Fruit fly (Drosophila melanogaster) whole organism, embryonic: Measurements from ENCODE around the gene CG6569.

Source experiments
- Asciz ChIP-seq: fragments of 200-800 bp; sonication (Bioruptor generic); optimal IDR thresholded peaks from 2 replicates; lab custom pipeline; 2017; ENCODE audit warnings: missing biosample characterization, mild to moderate bottlenecking, missing genetic modification characterization, missing genetic modification reagents
- CG10267 ChIP-seq: fragments of 200-800 bp; sonication (Bioruptor generic); optimal IDR thresholded peaks from 2 replicates; lab custom pipeline; 2018; ENCODE audit warnings: missing biosample characterization, mild to moderate bottlenecking, missing genetic modification characterization, moderate library complexity
- CG10274 ChIP-seq: fragments of 200-800 bp; sonication (Bioruptor generic); optimal IDR thresholded peaks from 3 replicates; lab custom pipeline; 2017; ENCODE audit warnings: missing biosample characterization, mild to moderate bottlenecking, missing genetic modification characterization
- CG11695 ChIP-seq: fragments of 200-800 bp; sonication (Bioruptor generic); IDR thresholded peaks from 3 replicates; pipeline ENCODE4 v1.3.6; 2022; ENCODE audit warnings: missing biosample characterization, missing genetic modification characterization
- CG14710 ChIP-seq: fragments of 200-800 bp; sonication (Bioruptor generic); optimal IDR thresholded peaks from 3 replicates; lab custom pipeline; 2019; ENCODE audit warnings: missing biosample characterization, mild to moderate bottlenecking, missing genetic modification characterization, moderate library complexity
- CG15011 ChIP-seq: fragments of 200-800 bp; sonication (Bioruptor generic); optimal IDR thresholded peaks from 3 replicates; lab custom pipeline; 2018; ENCODE audit warnings: missing biosample characterization, mild to moderate bottlenecking, missing genetic modification characterization
- CG1529 ChIP-seq: fragments of 200-800 bp; sonication (Bioruptor generic); optimal IDR thresholded peaks from 3 replicates; lab custom pipeline; 2018; ENCODE audit warnings: missing biosample characterization, missing genetic modification characterization
- CG15601 ChIP-seq: fragments of 200-800 bp; sonication (Bioruptor generic); optimal IDR thresholded peaks from 3 replicates; lab custom pipeline; 2019; ENCODE audit warnings: missing biosample characterization, mild to moderate bottlenecking, missing genetic modification characterization, moderate library complexity
- CG15696 ChIP-seq: fragments of 200-800 bp; sonication (Bioruptor generic); optimal IDR thresholded peaks from 2 replicates; lab custom pipeline; 2019; ENCODE audit warnings: missing biosample characterization, mild to moderate bottlenecking, missing genetic modification characterization, moderate library complexity
- CG1603 ChIP-seq: fragments of 200-800 bp; sonication (Bioruptor generic); optimal IDR thresholded peaks from 2 replicates; lab custom pipeline; 2019; ENCODE audit warnings: missing biosample characterization, mild to moderate bottlenecking, missing genetic modification characterization, moderate library complexity
- CG1647 ChIP-seq: fragments of 200-800 bp; sonication (Bioruptor generic); optimal IDR thresholded peaks from 3 replicates; lab custom pipeline; 2016; ENCODE audit warnings: missing biosample characterization, missing genetic modification characterization
- CG17829 ChIP-seq: fragments of 200-800 bp; optimal IDR thresholded peaks from 2 replicates; lab custom pipeline; 2019; ENCODE audit warnings: missing biosample characterization, mild to moderate bottlenecking, missing genetic modification characterization, moderate library complexity
- CG18011 ChIP-seq: fragments of 200-800 bp; sonication (Bioruptor generic); optimal IDR thresholded peaks from 2 replicates; lab custom pipeline; 2017; ENCODE audit warnings: missing biosample characterization, missing genetic modification characterization, mild to moderate bottlenecking, moderate library complexity, missing genotype
- CG2678 ChIP-seq: fragments of 200-800 bp; sonication (Bioruptor generic); optimal IDR thresholded peaks from 3 replicates; lab custom pipeline; 2019; ENCODE audit warnings: missing biosample characterization, mild to moderate bottlenecking, missing genetic modification characterization, moderate library complexity
- CG30020 ChIP-seq: fragments of 200-800 bp; optimal IDR thresholded peaks from 2 replicates; lab custom pipeline; 2019; ENCODE audit warnings: missing biosample characterization, mild to moderate bottlenecking, missing genetic modification characterization, moderate library complexity
- CG30431 ChIP-seq: fragments of 200-800 bp; sonication (Bioruptor generic); optimal IDR thresholded peaks from 2 replicates; lab custom pipeline; 2017; ENCODE audit warnings: missing biosample characterization, missing genetic modification characterization
- CG31441 ChIP-seq: fragments of 200-800 bp; sonication (Bioruptor generic); IDR thresholded peaks from 2 replicates; pipeline ENCODE4 v1.3.6; 2022; ENCODE audit warnings: missing biosample characterization, missing genetic modification characterization
- CG3847 ChIP-seq: fragments of 200-800 bp; sonication (Bioruptor generic); IDR thresholded peaks from 2 replicates; pipeline ENCODE4 v1.3.6; 2022; ENCODE audit warnings: missing biosample characterization, missing genetic modification characterization
- CG6813 ChIP-seq: fragments of 200-800 bp; sonication (Bioruptor generic); optimal IDR thresholded peaks from 2 replicates; lab custom pipeline; 2017; ENCODE audit warnings: missing biosample characterization, missing genetic modification characterization, mild to moderate bottlenecking, moderate library complexity, missing genetic modification reagents
- CG9876 ChIP-seq: fragments of 200-800 bp; sonication (Bioruptor generic); optimal IDR thresholded peaks from 2 replicates; lab custom pipeline; 2016; ENCODE audit warnings: missing biosample characterization, missing genetic modification characterization
- Dip3 ChIP-seq: fragments of 200-800 bp; sonication (Bioruptor generic); optimal IDR thresholded peaks from 3 replicates; lab custom pipeline; 2016; ENCODE audit warnings: missing biosample characterization, missing genetic modification characterization
- E2f1 ChIP-seq: fragments of 200-800 bp; sonication (Bioruptor generic); IDR thresholded peaks from 2 replicates; pipeline ENCODE4 v1.3.6; 2022; ENCODE audit warnings: missing biosample characterization, missing genetic modification characterization
- Gsc ChIP-seq: fragments of 200-800 bp; sonication (Bioruptor generic); IDR thresholded peaks from 2 replicates; pipeline ENCODE4 v1.3.6; 2022; ENCODE audit warnings: missing biosample characterization, missing genetic modification characterization
- Med ChIP-seq: fragments of 200-800 bp; sonication (Bioruptor generic); peaks from one replicate; lab custom pipeline; 2016; ENCODE audit warnings: missing biosample characterization, missing genetic modification characterization, mild to moderate bottlenecking, inconsistent platforms, moderate library complexity
- NK7.1 ChIP-seq: fragments of 200-800 bp; sonication (Bioruptor generic); optimal IDR thresholded peaks from 3 replicates; lab custom pipeline; 2016; ENCODE audit warnings: missing biosample characterization, missing genetic modification characterization
- Neu2 ChIP-seq: fragments of 200-800 bp; sonication (Bioruptor generic); optimal IDR thresholded peaks from 3 replicates; lab custom pipeline; 2016; ENCODE audit warnings: missing biosample characterization, missing genetic modification characterization, borderline replicate concordance
- Oli ChIP-seq: fragments of 200-800 bp; sonication (Bioruptor generic); optimal IDR thresholded peaks from 2 replicates; lab custom pipeline; 2018; ENCODE audit warnings: missing biosample characterization, mild to moderate bottlenecking, missing genetic modification characterization, moderate library complexity
- Sin3A ChIP-seq: fragments of >200 bp; optimal IDR thresholded peaks from 2 replicates; lab custom pipeline; 2018
- Sox102F ChIP-seq: fragments of 200-800 bp; sonication (Bioruptor generic); optimal IDR thresholded peaks from 2 replicates; lab custom pipeline; 2018; ENCODE audit warnings: missing biosample characterization, mild to moderate bottlenecking, missing genetic modification characterization, moderate library complexity
- Trl ChIP-seq, 3 experiments: fragments of >200 bp in 2 of 3; fragments of 200-800 bp in 1 of 3; sonication (Bioruptor generic) in 1 of 3; optimal IDR thresholded peaks; 2 replicates in 1 of 3; 3 replicates in 2 of 3; lab custom pipeline; 2016 to 2017; ENCODE audit warnings: missing biosample characterization in 1 of 3, missing genetic modification characterization in 1 of 3
- bbx ChIP-seq: fragments of 200-800 bp; sonication (Bioruptor generic); IDR thresholded peaks from 2 replicates; pipeline ENCODE4 v1.3.6; 2022; ENCODE audit warnings: missing biosample characterization, missing genetic modification characterization; ENCODE audit not compliant: partially characterized antibody
- btn ChIP-seq: fragments of 200-800 bp; sonication (Bioruptor generic); optimal IDR thresholded peaks from 2 replicates; lab custom pipeline; 2016; ENCODE audit warnings: missing biosample characterization, missing genetic modification characterization
- chm ChIP-seq: fragments of 200-800 bp; sonication (Bioruptor generic); IDR thresholded peaks from 2 replicates; pipeline ENCODE4 v1.3.6; 2022; ENCODE audit warnings: missing biosample characterization, missing genetic modification characterization
- crc ChIP-seq: fragments of 200-800 bp; sonication (Bioruptor generic); optimal IDR thresholded peaks from 2 replicates; lab custom pipeline; 2016; ENCODE audit warnings: missing biosample characterization, missing genetic modification characterization
- crp ChIP-seq, 2 experiments: fragments of 200-800 bp; sonication (Bioruptor generic); optimal IDR thresholded peaks; 2 replicates in 1 of 2; 3 replicates in 1 of 2; lab custom pipeline; 2017; ENCODE audit warnings: missing biosample characterization in 2 of 2, missing genetic modification characterization in 2 of 2, mild to moderate bottlenecking in 1 of 2, moderate library complexity in 1 of 2
- gem ChIP-seq: fragments of 200-800 bp; sonication (Bioruptor generic); optimal IDR thresholded peaks from 2 replicates; lab custom pipeline; 2019; ENCODE audit warnings: missing biosample characterization, mild to moderate bottlenecking, missing genetic modification characterization, moderate library complexity
- gsb ChIP-seq: fragments of 200-800 bp; sonication (Bioruptor generic); IDR thresholded peaks from 2 replicates; pipeline ENCODE4 v1.3.6; 2022; ENCODE audit warnings: missing biosample characterization, missing genetic modification characterization
- ind ChIP-seq: fragments of 200-800 bp; sonication (Bioruptor generic); optimal IDR thresholded peaks from 3 replicates; lab custom pipeline; 2016; ENCODE audit warnings: missing biosample characterization, missing genetic modification characterization
- jumu ChIP-seq: fragments of 200-800 bp; sonication (Bioruptor generic); optimal IDR thresholded peaks from 3 replicates; lab custom pipeline; 2016; ENCODE audit warnings: missing biosample characterization, missing genetic modification characterization
- knrl ChIP-seq: fragments of 200-800 bp; sonication (Bioruptor generic); IDR thresholded peaks from 3 replicates; pipeline ENCODE4 v1.3.6; 2022; ENCODE audit warnings: missing biosample characterization, missing genetic modification characterization; ENCODE audit not compliant: partially characterized antibody
- mirr ChIP-seq: fragments of 200-800 bp; sonication (Bioruptor generic); optimal IDR thresholded peaks from 3 replicates; lab custom pipeline; 2018; ENCODE audit warnings: missing biosample characterization, mild to moderate bottlenecking, missing genetic modification characterization
- pros ChIP-seq: fragments of 200-800 bp; sonication (Bioruptor generic); optimal IDR thresholded peaks from 3 replicates; lab custom pipeline; 2019; ENCODE audit warnings: missing biosample characterization, mild to moderate bottlenecking, missing genetic modification characterization, moderate library complexity
- ssp ChIP-seq: fragments of 200-800 bp; sonication (Bioruptor generic); IDR thresholded peaks from 2 replicates; pipeline ENCODE4 v1.3.6; 2022; ENCODE audit warnings: missing biosample characterization, missing genetic modification characterization
- sug ChIP-seq: fragments of 200-800 bp; optimal IDR thresholded peaks from 2 replicates; lab custom pipeline; 2019; ENCODE audit warnings: missing biosample characterization, mild to moderate bottlenecking, missing genetic modification characterization, moderate library complexity
- toy ChIP-seq: fragments of 200-800 bp; sonication (Bioruptor generic); IDR thresholded peaks from 2 replicates; pipeline ENCODE4 v1.3.6; 2022; ENCODE audit warnings: missing biosample characterization, missing genetic modification characterization
- ttk ChIP-seq: fragments of 200-800 bp; sonication (Bioruptor generic); IDR thresholded peaks from 2 replicates; pipeline ENCODE4 v2.1.2; 2022; ENCODE audit warnings: missing biosample characterization, missing genetic modification characterization
- vvl ChIP-seq: fragments of 200-800 bp; sonication (Bioruptor generic); IDR thresholded peaks from 2 replicates; pipeline ENCODE4 v1.3.6; 2022; ENCODE audit warnings: missing biosample characterization, missing genetic modification characterization

Gene CG6569

DNA sequence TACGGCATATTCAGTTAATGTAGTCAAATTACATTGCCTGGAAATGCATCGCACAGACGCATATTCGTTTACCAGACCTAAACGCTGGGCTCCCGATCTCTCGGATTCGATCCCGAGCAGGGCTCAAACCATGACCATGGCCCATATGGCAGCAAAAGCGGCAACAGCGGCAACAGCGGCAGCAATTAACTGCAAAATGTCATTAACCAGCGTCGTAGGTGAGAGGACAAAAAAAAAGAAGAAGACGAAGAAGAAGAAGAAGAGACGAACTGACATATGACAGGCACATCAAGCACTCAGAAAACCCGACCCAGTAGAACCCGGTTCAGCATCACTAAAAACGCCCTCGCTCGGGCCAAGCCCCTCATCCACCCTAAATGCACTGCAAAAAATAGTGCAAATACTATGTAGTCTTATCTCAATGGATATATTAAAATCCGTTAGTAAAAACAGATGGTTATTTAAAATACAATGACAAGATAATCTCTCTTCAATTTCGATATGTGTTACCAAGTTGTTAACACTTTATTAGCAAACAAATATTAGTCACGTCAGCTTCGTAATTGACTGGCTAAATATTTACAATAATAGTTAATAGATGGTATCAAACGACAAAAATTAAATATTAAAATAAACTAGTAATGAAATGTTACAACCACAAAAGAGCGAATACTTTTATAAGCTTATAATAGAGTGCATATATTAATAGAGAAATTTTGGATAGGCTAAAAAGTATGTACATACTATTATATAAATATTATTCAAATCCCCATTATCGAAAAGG, 41.8 kb downstream of the CG6569 start (continued):
- TF ChIP-seq CG10267 (tag; lab: Kevin White, UChicago) (peak; percentile 20), CG2678 (no peak), Med (GFP tag; lab: Kevin White, UChicago) (peak; percentile 24), gem (tag; lab: Kevin White, UChicago) (peak; percentile 2), gsb (GFP tag; lab: Robert Waterston, UW) (0 out of 2 replicates have a peak, but pooled peaks have one; percentile 23)

DNA sequence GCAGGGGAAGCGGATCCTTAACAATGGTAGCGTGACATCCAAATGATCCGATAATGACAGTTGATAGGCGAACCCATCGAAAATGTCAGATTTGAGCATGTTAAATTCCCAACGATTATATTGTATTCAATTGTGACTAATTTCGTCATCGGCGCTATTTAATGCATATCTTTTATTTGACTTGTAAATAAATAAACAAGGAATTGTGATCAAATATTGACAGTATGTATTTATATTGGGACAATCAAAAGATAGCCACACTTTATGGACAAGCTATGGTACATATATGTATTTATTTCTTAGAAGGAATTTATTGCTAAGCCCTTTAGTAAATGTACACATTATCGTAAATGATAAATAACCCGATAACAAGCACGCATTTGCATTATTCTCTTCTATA, 42.6 kb downstream of the CG6569 start:
- TF ChIP-seq sug (no peak), CG15696 (tag; lab: Kevin White, UChicago) (peak; percentile 93), crc (GFP tag; lab: Kevin White, UChicago) (no peak), Asciz (peak; percentile 58), Gsc (GFP tag; lab: Robert Waterston, UW) (no peak), chm (GFP tag; lab: Robert Waterston, UW) (peak; percentile 35; the same call in 1 of the 2 replicates), bbx (GFP tag; lab: Robert Waterston, UW) (no peak), CG15011 (GFP tag; lab: Kevin White, UChicago) (peak; percentile 28), Sox102F (GFP tag; lab: Kevin White, UChicago) (no peak), pros (GFP tag; lab: Kevin White, UChicago) (no peak), CG3847 (no peak), CG30431 (no peak), E2f1 (GFP tag; lab: Robert Waterston, UW) (no peak), crp (GFP tag; optimal IDR thresholded peaks at IDR 0.05; lab: Kevin White, UChicago) (no peak), vvl (no peak), CG6813 (peak; percentile 44), ind (GFP tag; lab: Kevin White, UChicago) (no peak), jumu (GFP tag; lab: Kevin White, UChicago) (no peak), ttk (GFP tag; lab: Robert Waterston, UW) (no peak), Neu2 (no peak), CG10274 (GFP tag; lab: Kevin White, UChicago) (no peak), CG18011 (GFP tag; lab: Kevin White, UChicago) (no peak), CG17829 (tag; lab: Kevin White, UChicago) (no peak), knrl (GFP tag; lab: Robert Waterston, UW) (no peak), CG14710 (tag; lab: Kevin White, UChicago) (peak; percentile 79), Oli (no peak), mirr (GFP tag; lab: Kevin White, UChicago) (no peak), CG1647 (GFP tag; lab: Kevin White, UChicago) (no peak), Sin3A (lab: Kevin White, UChicago) (no peak), NK7.1 (GFP tag; lab: Kevin White, UChicago) (no peak), CG1529 (no peak), CG1603 (tag; lab: Kevin White, UChicago) (peak; percentile 2), CG31441 (GFP tag; lab: Robert Waterston, UW) (peak; percentile 35; the same call in 1 of the 2 replicates), toy (GFP tag; lab: Robert Waterston, UW) (no peak), btn (GFP tag; lab: Kevin White, UChicago) (no peak), CG11695 (GFP tag; lab: Robert Waterston, UW) (0 out of 3 replicates have a peak, but pooled peaks have one; percentile 16), CG9876 (no peak), ssp (GFP tag; lab: Robert Waterston, UW) (no peak), CG15601 (tag; lab: Kevin White, UChicago) (no peak), Trl (optimal IDR thresholded peaks at IDR 0.05; lab: Kevin White, UChicago) (no peak), Trl (GFP tag; optimal IDR thresholded peaks at IDR 0.05; lab: Kevin White, UChicago) (no peak), Dip3 (GFP tag; lab: Kevin White, UChicago) (no peak), CG30020 (no peak), gsb (GFP tag; lab: Robert Waterston, UW) (no peak)
